Worm (Caenorhabditis elegans) whole organism, L1 larva: ENCODE results near the gene Y66D12A.24.
A peak's percentile ranks its signal among the peaks of the same experiment; 100 is the strongest.

Source experiments
- Y116A8C.19 ChIP-seq: sonication (generic microtip); optimal IDR thresholded peaks from 2 replicates; lab custom pipeline; 2016; ENCODE audit warnings: missing compliant biosample characterization, missing genetic modification characterization, borderline replicate concordance
- aly-2 ChIP-seq: fragments of 150-350 bp; optimal IDR thresholded peaks from 2 replicates; lab custom pipeline; 2014; ENCODE audit warnings: missing biosample characterization, missing genetic modification characterization
- blmp-1 ChIP-seq: fragments of 150-350 bp; optimal IDR thresholded peaks from 2 replicates; lab custom pipeline; 2014; ENCODE audit warnings: missing biosample characterization, missing genetic modification characterization
- ceh-63 ChIP-seq: fragments of 200-800 bp; sonication (Bioruptor generic); optimal IDR thresholded peaks from 2 replicates; lab custom pipeline; 2018; ENCODE audit warnings: mild to moderate bottlenecking, missing genetic modification characterization, missing compliant biosample characterization
- ceh-8 ChIP-seq: fragments of 200-800 bp; sonication (Bioruptor generic); optimal IDR thresholded peaks from 2 replicates; lab custom pipeline; 2018; ENCODE audit warnings: mild to moderate bottlenecking, missing genetic modification characterization, moderate library complexity, missing compliant biosample characterization
- ceh-90 ChIP-seq: sonication (generic microtip); optimal IDR thresholded peaks from 2 replicates; lab custom pipeline; 2016; ENCODE audit warnings: missing genetic modification characterization, missing compliant biosample characterization
- dpl-1 ChIP-seq, 3 experiments: fragments of 150-350 bp in 2 of 3; sonication (generic microtip) in 1 of 3; optimal IDR thresholded peaks; 2 replicates each; lab custom pipeline; 2014 to 2017; ENCODE audit warnings: missing biosample characterization in 3 of 3, missing genetic modification characterization in 3 of 3, missing genetic modification reagents in 3 of 3
- dsc-1 ChIP-seq: sonication (generic microtip); optimal IDR thresholded peaks from 2 replicates; lab custom pipeline; 2016; ENCODE audit warnings: mild to moderate bottlenecking, missing genetic modification characterization, missing compliant biosample characterization
- efl-1 ChIP-seq, 4 experiments: fragments of 150-350 bp; optimal IDR thresholded peaks in 3 of 4; peaks in 1 of 4; 1 replicate in 1 of 4; 2 replicates in 3 of 4; lab custom pipeline; 2014; ENCODE audit warnings: missing biosample characterization in 2 of 4, missing genetic modification characterization in 2 of 4, missing genetic modification reagents in 2 of 4
- efl-3 ChIP-seq: fragments of 200-800 bp; sonication (Bioruptor generic); optimal IDR thresholded peaks from 2 replicates; lab custom pipeline; 2018; ENCODE audit warnings: mild to moderate bottlenecking, missing genetic modification characterization, missing compliant biosample characterization
- elt-3 ChIP-seq, 6 experiments: fragments of 150-350 bp in 1 of 6; sonication (generic microtip); optimal IDR thresholded peaks; 2 replicates each; lab custom pipeline; 2017 to 2018; ENCODE audit warnings: missing biosample characterization in 6 of 6, missing genetic modification characterization in 6 of 6, inconsistent platforms in 1 of 6
- fkh-10 ChIP-seq: sonication (generic microtip); optimal IDR thresholded peaks from 2 replicates; lab custom pipeline; 2017; ENCODE audit warnings: missing biosample characterization, missing genetic modification reagents, missing genetic modification characterization
- fkh-8 ChIP-seq: sonication (generic microtip); optimal IDR thresholded peaks from 2 replicates; lab custom pipeline; 2016; ENCODE audit warnings: mild to moderate bottlenecking, missing genetic modification characterization, missing compliant biosample characterization
- grh-1 ChIP-seq: fragments of 200-800 bp; sonication (Bioruptor generic); IDR thresholded peaks from 2 replicates; pipeline ENCODE4 v1.3.6; 2022; ENCODE audit warnings: missing genetic modification reagents, missing genetic modification characterization, missing compliant biosample characterization
- hlh-17 ChIP-seq: fragments of 200-800 bp; sonication (Bioruptor generic); optimal IDR thresholded peaks from 2 replicates; lab custom pipeline; 2018; ENCODE audit warnings: missing genetic modification characterization, mild to moderate bottlenecking, missing compliant biosample characterization, moderate library complexity, borderline replicate concordance
- hlh-4 ChIP-seq: sonication (generic microtip); optimal IDR thresholded peaks from 2 replicates; lab custom pipeline; 2016; ENCODE audit warnings: mild to moderate bottlenecking, missing genetic modification characterization, missing compliant biosample characterization
- hpl-2 ChIP-seq: fragments of 150-350 bp; optimal IDR thresholded peaks from 2 replicates; lab custom pipeline; 2014; ENCODE audit warnings: missing biosample characterization, missing genetic modification reagents, missing genetic modification characterization
- irx-1 ChIP-seq: sonication (generic microtip); optimal IDR thresholded peaks from 2 replicates; lab custom pipeline; 2016; ENCODE audit warnings: missing genetic modification characterization, missing compliant biosample characterization
- isw-1 ChIP-seq: fragments of 200-800 bp; sonication (Bioruptor generic); IDR thresholded peaks from 2 replicates; pipeline ENCODE4 v1.3.6; 2022; ENCODE audit warnings: missing genetic modification characterization, missing compliant biosample characterization
- lin-13 ChIP-seq: fragments of 150-350 bp; optimal IDR thresholded peaks from 2 replicates; lab custom pipeline; 2014; ENCODE audit warnings: missing biosample characterization, missing genetic modification reagents, missing genetic modification characterization
- lin-35 ChIP-seq, 2 experiments: fragments of 150-350 bp; optimal IDR thresholded peaks; 2 replicates each; lab custom pipeline; 2014; ENCODE audit warnings: missing biosample characterization in 2 of 2, missing genetic modification characterization in 2 of 2, missing genetic modification reagents in 2 of 2
- lin-39 ChIP-seq: fragments of 150-350 bp; optimal IDR thresholded peaks from 2 replicates; lab custom pipeline; 2014; ENCODE audit warnings: missing biosample characterization, missing genetic modification reagents, missing genetic modification characterization
- lir-3 ChIP-seq: sonication (generic microtip); optimal IDR thresholded peaks from 2 replicates; lab custom pipeline; 2016; ENCODE audit warnings: mild to moderate bottlenecking, missing genetic modification characterization, moderate library complexity, missing compliant biosample characterization; ENCODE audit not compliant: poor library complexity
- mdl-1 ChIP-seq, 2 experiments: fragments of 150-350 bp; optimal IDR thresholded peaks; 2 replicates each; lab custom pipeline; 2014 to 2017; ENCODE audit warnings: missing biosample characterization in 2 of 2, missing genetic modification characterization in 2 of 2, inconsistent platforms in 1 of 2
- mef-2 ChIP-seq: fragments of 150-350 bp; optimal IDR thresholded peaks from 2 replicates; lab custom pipeline; 2014; ENCODE audit warnings: missing biosample characterization, missing genetic modification characterization
- mep-1 ChIP-seq: fragments of 150-350 bp; optimal IDR thresholded peaks from 2 replicates; lab custom pipeline; 2014; ENCODE audit warnings: missing biosample characterization, missing genetic modification characterization
- nhr-12 ChIP-seq: sonication (generic microtip); optimal IDR thresholded peaks from 2 replicates; lab custom pipeline; 2017; ENCODE audit warnings: missing biosample characterization, missing genetic modification characterization
- nhr-19 ChIP-seq: fragments of 200-800 bp; sonication (Bioruptor generic); conservative IDR thresholded peaks from 2 replicates; pipeline ENCODE4 v1.3.6; 2022; ENCODE audit warnings: missing genetic modification characterization, missing compliant biosample characterization
- nhr-28 ChIP-seq: fragments of 150-350 bp; optimal IDR thresholded peaks from 2 replicates; lab custom pipeline; 2014; ENCODE audit warnings: missing biosample characterization, missing genetic modification characterization
- nhr-47 ChIP-seq: sonication (generic microtip); optimal IDR thresholded peaks from 2 replicates; lab custom pipeline; 2016; ENCODE audit warnings: mild to moderate bottlenecking, missing genetic modification characterization, moderate library complexity, missing compliant biosample characterization
- nhr-71 ChIP-seq: sonication (generic microtip); optimal IDR thresholded peaks from 2 replicates; lab custom pipeline; 2016; ENCODE audit warnings: mild to moderate bottlenecking, missing genetic modification characterization, moderate library complexity, missing compliant biosample characterization
- nhr-76 ChIP-seq: sonication (generic microtip); optimal IDR thresholded peaks from 2 replicates; lab custom pipeline; 2017; ENCODE audit warnings: missing biosample characterization, missing genetic modification characterization
- nhr-84 ChIP-seq: sonication (generic microtip); optimal IDR thresholded peaks from 2 replicates; lab custom pipeline; 2017; ENCODE audit warnings: missing biosample characterization, missing genetic modification characterization
- nhr-90 ChIP-seq: sonication (generic microtip); optimal IDR thresholded peaks from 2 replicates; lab custom pipeline; 2016; ENCODE audit warnings: mild to moderate bottlenecking, missing genetic modification characterization, missing compliant biosample characterization; ENCODE audit not compliant: poor library complexity
- skn-1 ChIP-seq: fragments of 150-350 bp; optimal IDR thresholded peaks from 2 replicates; lab custom pipeline; 2014; ENCODE audit warnings: missing biosample characterization, missing genetic modification characterization
- snpc-4 ChIP-seq: fragments of 150-350 bp; optimal IDR thresholded peaks from 2 replicates; lab custom pipeline; 2014; ENCODE audit warnings: missing biosample characterization, missing genetic modification characterization
- sptf-1 ChIP-seq: fragments of 150-350 bp; optimal IDR thresholded peaks from 2 replicates; lab custom pipeline; 2014; ENCODE audit warnings: missing biosample characterization, missing genetic modification characterization
- swsn-7 ChIP-seq: sonication (generic microtip); optimal IDR thresholded peaks from 2 replicates; lab custom pipeline; 2016; ENCODE audit warnings: missing genetic modification characterization, missing compliant biosample characterization
- tbx-2 ChIP-seq: sonication (generic microtip); optimal IDR thresholded peaks from 2 replicates; lab custom pipeline; 2016; ENCODE audit warnings: missing genetic modification characterization, missing compliant biosample characterization
- unc-130 ChIP-seq: fragments of 150-350 bp; optimal IDR thresholded peaks from 2 replicates; lab custom pipeline; 2017; ENCODE audit warnings: missing biosample characterization, missing genetic modification characterization, inconsistent platforms
- unc-30 ChIP-seq: sonication (generic microtip); optimal IDR thresholded peaks from 2 replicates; lab custom pipeline; 2017; ENCODE audit warnings: missing biosample characterization, missing genetic modification characterization
- unc-86 ChIP-seq: sonication (generic microtip); optimal IDR thresholded peaks from 2 replicates; lab custom pipeline; 2016; ENCODE audit warnings: missing genetic modification characterization, missing compliant biosample characterization
- xbp-1 ChIP-seq: sonication (generic microtip); optimal IDR thresholded peaks from 2 replicates; lab custom pipeline; 2016; ENCODE audit warnings: missing genetic modification characterization, missing compliant biosample characterization
- zag-1 ChIP-seq: fragments of 150-350 bp; optimal IDR thresholded peaks from 2 replicates; lab custom pipeline; 2014; ENCODE audit warnings: missing biosample characterization, missing genetic modification characterization
- zip-4 ChIP-seq: fragments of 200-800 bp; sonication (Bioruptor generic); optimal IDR thresholded peaks from 2 replicates; lab custom pipeline; 2018; ENCODE audit warnings: mild to moderate bottlenecking, missing genetic modification characterization, moderate library complexity, missing compliant biosample characterization
- ztf-11 ChIP-seq, 2 experiments: sonication (generic microtip); optimal IDR thresholded peaks; 2 replicates each; lab custom pipeline; 2016 to 2017; ENCODE audit warnings: missing genetic modification characterization in 2 of 2, missing biosample characterization in 1 of 2, missing compliant biosample characterization in 1 of 2
- ztf-4 ChIP-seq: fragments of 150-350 bp; optimal IDR thresholded peaks from 2 replicates; lab custom pipeline; 2014; ENCODE audit warnings: missing biosample characterization, missing genetic modification characterization

The Y66D12A.24 gene

ce11 chrIII:11459802-11460201 is 36.9 kb upstream of the Y66D12A.24 start:
- TF ChIP-seq isw-1 (GFP tag; lab: Robert Waterston, UW) (no peak), efl-1 (optimal IDR thresholded peaks at IDR 0.05; lab: Kevin White, UChicago) (no peak), efl-1 (GFP tag; optimal IDR thresholded peaks at IDR 0.05 in 1 of 2; lab: Kevin White, UChicago) (peak in 1 of 2 experiments; percentile 12)

DNA sequence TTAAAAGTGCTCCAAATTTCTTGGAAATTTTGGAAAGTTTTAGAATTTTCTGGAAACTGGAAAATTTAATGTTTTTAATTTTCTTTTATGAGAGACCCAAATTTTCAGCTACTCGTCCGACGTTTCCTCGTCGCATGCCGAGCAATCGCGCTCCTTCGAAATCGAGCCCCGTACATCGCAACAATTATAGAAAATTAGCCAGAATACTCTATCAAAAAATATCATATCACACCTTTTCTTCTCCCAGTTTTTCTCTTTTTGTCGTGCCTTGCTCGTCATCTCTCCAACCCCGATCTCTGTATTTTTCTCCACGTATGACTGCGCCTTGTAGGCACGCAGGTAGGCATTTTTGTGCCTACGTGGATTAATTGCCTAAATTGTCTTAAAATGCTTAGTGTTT is 34.3 kb upstream of the Y66D12A.24 start:
- TF ChIP-seq efl-1 (optimal IDR thresholded peaks at IDR 0.05; lab: Kevin White, UChicago) = no peak
- peak in 1 of 2 experiments; percentile 65 for TF ChIP-seq efl-1 (GFP tag; optimal IDR thresholded peaks at IDR 0.05 in 1 of 2; lab: Kevin White, UChicago)
- TF ChIP-seq nhr-19 (GFP tag; lab: Robert Waterston, UW) = no peak
- TF ChIP-seq swsn-7 = no peak
- TF ChIP-seq xbp-1 (tag; lab: Kevin White, UChicago) = no peak
- TF ChIP-seq ceh-63 = no peak
- TF ChIP-seq, all 84 proteins: peak for 1

DNA sequence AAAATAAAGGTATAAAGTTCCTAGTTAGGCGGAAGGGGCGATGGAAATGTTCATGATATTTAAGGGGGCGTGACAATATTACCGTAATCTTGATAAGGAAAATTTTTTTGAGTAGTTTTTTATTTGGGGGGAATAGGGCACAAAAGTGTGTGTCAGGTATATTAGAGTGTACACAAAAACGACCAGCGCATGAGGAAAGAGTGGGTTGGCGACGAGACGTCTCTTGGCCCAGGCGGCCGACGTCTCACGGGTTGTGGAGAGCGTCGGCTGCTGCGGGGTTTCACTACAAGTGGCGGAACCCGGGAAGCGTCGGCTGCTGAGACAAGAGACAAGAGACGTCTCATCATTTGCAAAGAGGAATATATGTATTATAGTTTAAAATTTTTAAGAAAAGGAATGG is 32.9 kb upstream of the Y66D12A.24 start:
- TF ChIP-seq nhr-28 (no peak), xbp-1 (tag; lab: Kevin White, UChicago) (peak; percentile 25), ceh-90 (tag; lab: Kevin White, UChicago) (no peak), dsc-1 (no peak), irx-1 (tag; lab: Kevin White, UChicago) (no peak), Y116A8C.19 (tag; lab: Kevin White, UChicago) (no peak), dpl-1 (GFP tag; optimal IDR thresholded peaks at IDR 0.05; lab: Kevin White, UChicago) (no peak), unc-30 (tag; lab: Kevin White, UChicago) (no peak), fkh-8 (tag; lab: Kevin White, UChicago) (no peak), nhr-12 (tag; lab: Kevin White, UChicago) (no peak), nhr-71 (tag; lab: Kevin White, UChicago) (peak; percentile 48), mef-2 (tag; lab: Kevin White, UChicago) (no peak), isw-1 (GFP tag; lab: Robert Waterston, UW) (no peak), ceh-8 (no peak), hlh-17 (no peak), hpl-2 (GFP tag; lab: Kevin White, UChicago) (no peak), snpc-4 (peak; percentile 98), blmp-1 (tag; lab: Kevin White, UChicago) (no peak), lin-13 (peak; percentile 93), skn-1 (tag; lab: Kevin White, UChicago) (no peak), lir-3 (tag; lab: Kevin White, UChicago) (no peak), lin-35 (GFP tag; optimal IDR thresholded peaks at IDR 0.05; lab: Kevin White, UChicago) (peak in 1 of 2 experiments; percentile 43), nhr-84 (no peak), swsn-7 (peak; percentile 48), grh-1 (no peak), hlh-4 (no peak), mdl-1 (tag; optimal IDR thresholded peaks at IDR 0.05; lab: Kevin White, UChicago) (no peak), efl-3 (GFP tag; lab: Kevin White, UChicago) (no peak), nhr-90 (tag; lab: Kevin White, UChicago) (peak; percentile 61), ceh-63 (no peak), nhr-76 (tag; lab: Kevin White, UChicago) (no peak), efl-1 (optimal IDR thresholded peaks at IDR 0.05; lab: Kevin White, UChicago) (no peak), efl-1 (GFP tag; optimal IDR thresholded peaks at IDR 0.05 in 1 of 2; lab: Kevin White, UChicago) (no peak), zag-1 (no peak), ztf-4 (tag; lab: Kevin White, UChicago) (no peak), sptf-1 (tag; lab: Kevin White, UChicago) (no peak), unc-86 (tag; lab: Kevin White, UChicago) (no peak), mep-1 (no peak), unc-130 (tag; lab: Kevin White, UChicago) (no peak), fkh-10 (GFP tag; lab: Kevin White, UChicago) (no peak), zip-4 (GFP tag; lab: Kevin White, UChicago) (peak; percentile 19), nhr-47 (tag; lab: Kevin White, UChicago) (peak; percentile 46), lin-39 (no peak), elt-3 (tag; optimal IDR thresholded peaks at IDR 0.05; lab: Kevin White, UChicago) (peak in 1 of 6 experiments; percentile 5), tbx-2 (tag; lab: Kevin White, UChicago) (no peak), aly-2 (tag; lab: Kevin White, UChicago) (peak; percentile 3), ztf-11 (tag; optimal IDR thresholded peaks at IDR 0.05; lab: Kevin White, UChicago) (no peak)
